Fruit fly (Drosophila melanogaster): ENCODE measurements around the gene Myc.

Gene Myc

DNA sequence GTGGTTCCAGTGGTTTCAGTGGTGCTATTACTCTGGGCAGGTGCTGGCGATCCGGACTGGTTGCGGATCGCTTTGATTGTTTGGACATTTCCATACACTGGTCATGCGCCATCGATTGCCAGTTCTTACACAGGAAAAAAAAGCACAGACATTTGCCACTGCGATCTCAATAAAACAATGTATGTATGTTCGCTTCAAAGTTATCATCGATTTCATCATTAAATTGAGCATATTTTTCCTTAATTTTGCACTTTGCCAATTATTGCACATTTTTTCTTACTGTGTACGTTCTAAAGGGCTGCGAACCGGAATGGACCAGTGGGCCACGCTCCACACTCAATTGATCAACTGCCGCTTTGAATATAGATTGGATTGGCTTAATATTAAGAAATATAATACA lies 9.3 kb upstream of the Myc start (continued):
- TF ChIP-seq BEAF-32 (GFP tag; optimal IDR thresholded peaks at IDR 0.05) (no peak), CG43689 (GFP tag; IDR thresholded peaks at IDR 0.05) (no peak), CG7271 (tag; optimal IDR thresholded peaks at IDR 0.05) (no peak), sr (GFP tag; IDR thresholded peaks at IDR 0.05) (no peak), Dfd (GFP tag; optimal IDR thresholded peaks at IDR 0.05) (no peak), Oaz (GFP tag; IDR thresholded peaks at IDR 0.05) (0 out of 2 replicates have a peak, but pooled peaks have one; percentile 21), jumu (GFP tag; optimal IDR thresholded peaks at IDR 0.05) (peak; percentile 67), CG12155 (GFP tag; optimal IDR thresholded peaks at IDR 0.05) (peak; percentile 76), E2f1 (GFP tag; IDR thresholded peaks at IDR 0.05) (peak; percentile 55), sug (tag; optimal IDR thresholded peaks at IDR 0.05) (peak; percentile 40), Poxn (GFP tag; IDR thresholded peaks at IDR 0.05) (peak; percentile 80), GATAe (GFP tag; conservative IDR thresholded peaks at IDR 0.05) (peak; percentile 17; the same call in 1 of the 2 replicates), h (optimal IDR thresholded peaks at IDR 0.05) (no peak), CG5245 (GFP tag; optimal IDR thresholded peaks at IDR 0.05) (peak; percentile 19), al (GFP tag; IDR thresholded peaks at IDR 0.05) (peak; percentile 92), CG2889 (GFP tag; IDR thresholded peaks at IDR 0.05) (peak; percentile 53; the same call in 1 of the 3 replicates), jigr1 (GFP tag; IDR thresholded peaks at IDR 0.05) (no peak), bab2 (GFP tag; optimal IDR thresholded peaks at IDR 0.05) (peak; percentile 63), B-H1 (GFP tag; IDR thresholded peaks at IDR 0.05) (no peak), lbe (GFP tag; optimal IDR thresholded peaks at IDR 0.05) (no peak), Fer3 (tag; optimal IDR thresholded peaks at IDR 0.05) (peak; percentile 69), CG13624 (GFP tag; optimal IDR thresholded peaks at IDR 0.05) (peak; percentile 84), cg (GFP tag; optimal IDR thresholded peaks at IDR 0.05) (no peak), CG34422 (GFP tag; IDR thresholded peaks at IDR 0.05) (peak; percentile 67; the same call in 2 of the 3 replicates), twi (tag; optimal IDR thresholded peaks at IDR 0.05) (no peak), Neu2 (GFP tag; optimal IDR thresholded peaks at IDR 0.05; ENCODE audit: borderline replicate concordance) (no peak), Xbp1 (GFP tag; optimal IDR thresholded peaks at IDR 0.05) (peak; percentile 49), CG16815 (GFP tag; optimal IDR thresholded peaks at IDR 0.05) (peak; percentile 33), zfh2 (GFP tag; optimal IDR thresholded peaks at IDR 0.05) (peak; percentile 87), CG13424 (tag; optimal IDR thresholded peaks at IDR 0.05) (no peak), sisA (GFP tag; IDR thresholded peaks at IDR 0.05) (peak; percentile 63), wek (GFP tag; optimal IDR thresholded peaks at IDR 0.05) (no peak), gsb (GFP tag; IDR thresholded peaks at IDR 0.05) (peak; percentile 63), yki (optimal IDR thresholded peaks at IDR 0.05) (no peak), CG7745 (tag; optimal IDR thresholded peaks at IDR 0.05) (no peak), tll (GFP tag; optimal IDR thresholded peaks at IDR 0.05) (no peak), Taf1 (GFP tag; IDR thresholded peaks at IDR 0.05) (peak; percentile 77), hb (GFP tag; IDR thresholded peaks at IDR 0.05; ENCODE audit: partially characterized antibody) (no peak), CG2129 (GFP tag; IDR thresholded peaks at IDR 0.05; ENCODE audit: partially characterized antibody) (no peak), fu2 (GFP tag; optimal IDR thresholded peaks at IDR 0.05) (peak; percentile 75), grn (GFP tag; optimal IDR thresholded peaks at IDR 0.05) (no peak), Nf-YC (tag; optimal IDR thresholded peaks at IDR 0.05) (no peak), CG11085 (GFP tag; IDR thresholded peaks at IDR 0.05) (peak; percentile 84), CG15011 (GFP tag; optimal IDR thresholded peaks at IDR 0.05) (peak; percentile 65), lilli (GFP tag; optimal IDR thresholded peaks at IDR 0.05) (peak; percentile 89), Scr (GFP tag; IDR thresholded peaks at IDR 0.05; ENCODE audit: partially characterized antibody) (no peak), CG7556 (GFP tag; optimal IDR thresholded peaks at IDR 0.05) (peak; percentile 42), wor (GFP tag; IDR thresholded peaks at IDR 0.05) (no peak), CG3281 (GFP tag; optimal IDR thresholded peaks at IDR 0.05) (peak; percentile 83), emc (GFP tag; optimal IDR thresholded peaks at IDR 0.05) (peak; percentile 63), odd (GFP tag; optimal IDR thresholded peaks at IDR 0.05) (no peak), NfI (GFP tag; optimal IDR thresholded peaks at IDR 0.05) (peak; percentile 58)
